Fruit fly (Drosophila melanogaster): Measurements from ENCODE around the gene CG46042.

CG46042 gene

DNA sequence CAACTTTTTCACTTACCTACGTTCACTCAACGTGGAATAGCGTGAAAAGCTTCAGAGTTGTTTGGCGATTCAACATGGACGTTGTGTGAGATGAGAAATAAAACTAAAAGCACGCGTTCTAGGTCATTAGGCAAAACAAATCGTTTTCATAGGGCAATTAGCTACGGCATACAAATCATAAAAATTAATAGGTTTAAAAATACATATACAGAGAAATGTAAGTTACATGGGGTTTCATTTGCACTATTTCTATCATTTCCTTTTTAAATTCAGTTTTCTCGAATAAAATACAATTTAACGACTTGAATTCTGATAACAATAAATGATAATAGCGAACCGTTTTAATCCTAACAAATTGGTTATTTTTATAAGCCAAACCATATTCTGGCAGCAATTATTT, at the start of gene CG46042:
TSS of gene CG46042 (minus strand) at position 101 of the 400 bp plus-strand sequence.
- TF ChIP-seq noc (tag; optimal IDR thresholded peaks at IDR 0.05): no peak

DNA sequence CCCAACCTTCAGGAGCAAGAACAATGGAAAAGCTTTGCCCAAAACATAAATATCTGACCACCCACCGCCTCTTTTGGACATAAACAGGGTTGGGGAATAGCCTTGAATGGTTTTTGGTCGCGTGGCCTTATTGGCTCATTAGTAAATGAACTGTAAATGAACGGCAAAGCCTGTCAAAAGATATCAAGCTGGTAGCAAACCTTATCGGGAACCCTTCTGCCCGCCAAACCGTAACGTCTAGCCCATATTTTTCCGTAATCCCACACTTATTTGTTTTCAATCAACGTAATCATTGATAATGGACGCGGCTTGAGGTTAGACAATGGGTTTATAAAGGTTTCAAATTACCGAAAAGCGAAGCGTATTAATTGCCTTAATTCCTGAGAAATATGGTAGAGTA, 43.2 kb upstream of the CG46042 start:
- no peak for TF ChIP-seq noc (tag; optimal IDR thresholded peaks at IDR 0.05)

DNA sequence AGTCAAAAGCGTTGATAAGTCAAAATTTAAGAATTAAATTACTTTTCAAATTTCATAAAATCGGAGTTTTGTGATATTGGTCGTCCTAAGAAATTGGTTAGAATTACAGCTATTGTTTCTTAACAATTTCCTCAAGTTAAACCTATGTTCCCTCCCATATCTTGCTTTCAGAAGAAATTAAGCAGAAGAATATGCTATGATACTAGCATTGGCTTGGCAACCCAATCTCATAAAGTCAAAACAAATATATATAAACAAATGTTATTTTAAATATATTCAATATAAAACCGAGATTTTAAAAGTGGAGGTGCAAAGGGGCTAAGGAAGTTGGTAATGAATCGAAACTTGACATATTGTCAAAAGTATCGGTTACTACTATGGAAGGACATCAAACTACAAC, 30.4 kb upstream of the CG46042 start, which contains the start of gene CG31213:
TSS of gene CG31213 (plus strand) at position 301 of the 400 bp plus-strand sequence.
- TF ChIP-seq noc (tag; optimal IDR thresholded peaks at IDR 0.05): no peak

DNA sequence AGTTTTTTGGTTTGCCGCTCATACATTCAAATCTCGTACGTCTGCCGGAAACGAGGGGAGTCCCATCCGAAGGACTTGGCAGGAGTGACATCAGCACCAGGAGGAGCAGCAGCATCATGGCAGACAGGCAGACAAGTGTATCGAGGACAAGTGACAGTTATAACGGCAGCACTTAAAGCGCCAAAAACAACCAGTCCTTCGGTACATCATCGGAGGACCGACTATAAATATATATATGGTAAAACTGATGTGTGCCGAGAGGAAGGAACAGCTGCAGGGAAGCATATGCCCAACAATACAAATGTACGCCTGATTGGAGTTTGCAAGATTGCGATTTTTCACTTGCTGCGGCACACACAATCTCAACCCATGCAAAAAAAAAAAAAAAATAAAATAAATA, 26.5 kb upstream of the CG46042 start:
- TF ChIP-seq noc (tag; optimal IDR thresholded peaks at IDR 0.05): no peak

DNA sequence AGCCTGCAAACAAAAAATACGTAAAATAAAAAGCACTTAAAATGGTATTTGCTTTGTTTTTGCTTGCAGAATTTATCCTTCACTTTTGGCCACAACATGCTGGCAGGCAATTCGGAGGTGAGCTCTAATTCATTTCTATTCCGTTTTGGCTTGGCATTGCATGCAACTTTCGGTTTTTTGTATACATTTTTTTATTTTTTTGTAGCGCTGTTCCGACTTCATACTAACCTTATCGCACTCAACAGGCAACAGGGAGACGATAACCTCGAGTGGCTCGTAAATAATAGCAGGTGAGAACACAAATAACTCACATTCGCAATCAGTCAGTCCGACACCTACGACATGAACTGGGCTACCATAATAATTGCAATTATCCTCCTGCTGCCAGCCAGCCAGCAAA, 5.9 kb upstream of the CG46042 start, which contains the start of gene CG4783:
TSS of gene CG4783 (plus strand) at position 301 of the 400 bp plus-strand sequence.
- TF ChIP-seq noc (tag; optimal IDR thresholded peaks at IDR 0.05): no peak

DNA sequence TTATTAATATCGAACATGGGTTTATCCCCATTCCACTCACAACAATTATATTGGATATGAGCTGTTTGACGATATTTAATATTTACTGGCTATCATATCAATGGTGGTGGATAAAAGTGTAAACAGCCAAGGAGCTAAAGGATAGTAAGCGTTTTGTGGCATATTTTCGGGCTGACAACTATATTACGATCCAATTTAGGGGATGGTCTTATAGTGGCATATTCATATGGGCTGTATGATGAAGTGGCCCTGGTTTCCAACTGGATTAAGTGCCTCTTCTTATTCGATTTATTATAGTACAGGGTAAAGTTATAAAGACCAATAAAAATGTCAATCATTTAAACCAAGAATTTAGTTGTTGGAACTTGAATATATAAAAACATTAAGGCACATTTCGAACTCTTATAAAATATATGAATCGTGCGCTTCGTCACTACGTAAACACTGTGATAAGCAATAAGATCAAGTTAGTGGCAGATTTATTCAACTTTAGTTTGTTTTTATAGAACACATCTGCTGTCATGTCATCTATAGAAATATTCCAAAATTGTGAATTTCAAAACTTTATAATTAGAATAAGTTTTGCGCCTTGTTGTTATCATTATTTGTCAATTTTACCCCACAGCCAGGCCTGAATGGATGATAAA, 3.1 kb downstream of the CG46042 start:
- no peak for TF ChIP-seq noc (tag; optimal IDR thresholded peaks at IDR 0.05)

DNA sequence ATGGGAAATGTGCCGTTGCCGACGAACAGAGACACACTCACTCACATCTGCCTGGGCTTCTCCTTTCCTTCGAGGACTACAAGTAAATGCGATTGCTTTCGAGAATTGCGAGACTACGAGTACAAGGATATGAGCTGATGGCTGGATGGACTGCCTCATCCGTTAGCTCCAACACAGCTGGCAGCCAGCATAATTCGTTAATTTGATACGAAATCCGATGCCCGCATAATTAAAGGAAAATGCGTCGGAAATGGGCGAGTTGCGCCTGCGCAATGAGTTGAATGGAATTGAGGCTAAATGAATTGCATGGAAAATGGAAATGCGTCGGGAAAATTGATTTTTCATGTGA, 6.5 kb downstream of the CG46042 start:
- no peak for TF ChIP-seq noc (tag; optimal IDR thresholded peaks at IDR 0.05)

DNA sequence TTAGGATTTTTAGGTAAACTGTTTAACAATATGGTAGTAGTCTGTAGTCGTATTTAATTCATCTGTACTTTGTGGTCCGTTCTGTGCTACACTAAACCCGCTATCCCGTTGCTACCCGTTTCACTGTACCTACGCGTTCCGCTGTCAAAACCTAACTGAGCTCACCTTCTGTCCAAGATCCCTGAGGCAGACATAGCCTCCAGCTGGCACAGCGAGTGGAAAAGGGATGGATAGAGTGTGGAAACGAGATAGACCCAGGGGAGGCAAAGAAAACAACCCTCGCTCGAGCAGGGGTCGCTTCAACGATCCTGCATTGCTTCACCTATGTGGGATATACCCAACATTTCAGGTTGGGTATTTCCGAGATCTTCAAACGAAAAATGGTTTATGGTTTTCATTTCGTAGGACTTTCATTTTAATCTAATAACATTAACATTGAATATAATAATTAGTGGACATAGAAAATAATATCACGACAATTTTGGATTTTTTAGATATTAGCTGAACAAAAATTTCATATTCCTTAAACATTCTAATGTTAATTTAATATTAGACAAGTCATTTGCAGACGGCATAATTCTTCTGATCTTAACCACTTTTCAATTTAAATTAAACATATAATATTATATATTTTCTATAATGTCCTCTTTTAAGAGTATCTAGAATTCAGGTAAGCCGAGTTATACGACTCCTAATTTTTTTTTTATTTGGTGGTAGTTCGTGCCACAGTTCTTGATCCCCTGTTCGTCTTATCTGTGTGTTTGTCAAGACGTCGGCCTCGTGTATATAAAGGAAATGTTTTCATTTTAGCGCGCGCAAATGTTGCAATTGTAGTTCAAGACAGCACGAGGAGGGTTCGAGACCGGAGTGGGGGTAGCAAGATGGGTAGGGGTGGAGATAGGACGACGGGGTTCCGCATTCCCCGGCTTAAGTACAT, 7.1 kb downstream of the CG46042 start, which contains the start of gene mira:
TSS of gene mira (minus strand) at position 281 of the 937 bp plus-strand sequence.
- no peak for TF ChIP-seq noc (tag; optimal IDR thresholded peaks at IDR 0.05)

DNA sequence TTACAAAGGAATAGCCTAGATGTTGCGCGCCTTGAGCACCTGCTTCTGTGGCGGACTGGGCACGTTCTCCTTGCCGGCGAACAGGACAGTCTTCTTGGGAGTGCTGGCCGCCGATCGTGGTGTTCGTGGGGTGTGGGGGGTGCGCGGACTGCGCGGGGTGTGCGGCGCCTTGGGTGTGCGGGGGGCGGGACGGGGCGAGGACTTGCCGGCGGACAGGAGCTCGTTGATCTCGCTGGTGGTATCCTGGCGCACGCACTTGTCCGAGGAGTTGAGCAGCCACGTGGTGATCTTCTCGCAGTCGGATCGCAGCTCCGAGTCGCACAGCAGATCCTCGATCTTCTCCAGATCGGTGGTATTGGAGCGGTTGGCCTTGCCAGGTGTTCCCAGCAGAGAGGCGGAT, 10.0 kb downstream of the CG46042 start:
- TF ChIP-seq noc (tag; optimal IDR thresholded peaks at IDR 0.05): no peak

DNA sequence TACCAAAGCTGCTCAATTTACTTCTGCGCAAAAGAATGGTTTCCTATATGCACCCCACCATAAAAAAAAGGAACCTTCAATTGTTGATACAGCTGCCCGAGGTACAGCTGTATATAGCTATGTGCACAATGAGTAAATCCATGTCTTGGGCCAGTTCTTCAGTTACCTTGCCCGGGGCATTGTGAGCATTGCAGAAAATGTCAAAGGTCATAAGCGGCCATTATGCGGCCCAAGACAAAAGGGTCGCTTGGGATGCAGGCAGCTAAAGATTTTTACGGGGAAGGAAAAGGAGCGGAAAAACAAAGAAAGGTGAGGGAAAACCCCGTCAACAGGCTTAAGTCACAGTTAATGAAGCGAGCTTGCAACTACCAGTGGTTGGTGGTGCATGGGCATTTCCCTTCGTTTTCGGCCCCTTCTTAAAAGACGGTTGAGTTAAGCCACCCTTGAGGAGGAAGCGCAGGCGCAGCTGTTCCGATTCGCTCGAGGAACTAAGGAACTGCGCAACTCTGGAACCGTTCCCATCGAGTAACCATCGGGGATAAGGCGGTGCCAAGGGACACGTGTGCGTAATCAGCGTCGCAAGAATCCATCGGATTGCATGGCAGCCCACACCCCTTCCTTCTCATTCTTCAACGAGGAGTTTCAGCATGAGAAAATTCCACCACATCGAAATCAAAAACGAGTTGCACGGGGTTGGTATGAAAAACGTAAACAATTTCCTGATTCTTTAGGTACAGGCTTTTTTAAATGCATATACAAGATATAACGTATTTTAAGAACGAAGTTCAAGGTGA, 11.1 kb downstream of the CG46042 start:
- no peak for TF ChIP-seq noc (tag; optimal IDR thresholded peaks at IDR 0.05)

DNA sequence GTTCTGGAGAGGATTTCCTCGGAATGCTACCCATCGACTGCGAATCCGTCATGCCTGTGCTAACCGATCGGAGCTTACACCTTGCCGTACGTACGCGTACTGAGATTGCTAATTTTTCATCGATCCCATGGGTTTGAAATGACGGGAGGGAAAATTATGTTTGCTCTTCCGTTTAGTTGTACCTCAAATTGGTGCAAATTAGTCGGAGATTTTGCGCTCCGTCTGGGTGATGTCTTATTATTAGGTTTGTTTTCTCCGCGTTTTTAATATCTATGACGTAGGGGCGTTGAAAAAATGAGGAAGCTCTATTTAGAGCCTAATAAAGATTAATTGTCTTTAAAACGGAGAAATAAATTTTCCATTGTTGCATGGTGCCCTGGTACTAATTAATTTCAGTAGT, 13.7 kb downstream of the CG46042 start, which contains the start of gene CG4459:
TSS of gene CG4459 (minus strand) at position 101 of the 400 bp plus-strand sequence.
- TF ChIP-seq noc (tag; optimal IDR thresholded peaks at IDR 0.05): no peak

DNA sequence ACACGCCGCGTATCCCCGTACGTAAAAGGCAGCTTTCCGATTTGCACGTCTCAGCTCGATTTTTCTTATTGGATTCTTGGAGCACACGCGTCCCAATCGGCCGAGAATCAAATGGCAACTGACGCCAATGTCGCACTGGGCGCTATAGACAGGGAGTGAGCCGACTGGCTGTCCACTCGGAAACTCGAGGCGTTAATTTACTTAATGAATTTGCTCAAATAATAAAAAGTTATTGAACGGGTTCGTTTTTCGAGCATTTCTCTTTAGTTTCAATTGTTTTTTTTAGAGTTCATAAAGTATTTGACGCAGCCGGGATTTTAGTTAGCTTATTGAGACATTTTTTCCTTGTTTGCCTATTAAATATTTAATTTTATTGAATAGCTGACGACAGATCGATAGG, 16.9 kb downstream of the CG46042 start, which contains the start of gene CG4462:
TSS of gene CG4462 (minus strand) at position 101 of the 400 bp plus-strand sequence.
- no peak for TF ChIP-seq noc (tag; optimal IDR thresholded peaks at IDR 0.05)

DNA sequence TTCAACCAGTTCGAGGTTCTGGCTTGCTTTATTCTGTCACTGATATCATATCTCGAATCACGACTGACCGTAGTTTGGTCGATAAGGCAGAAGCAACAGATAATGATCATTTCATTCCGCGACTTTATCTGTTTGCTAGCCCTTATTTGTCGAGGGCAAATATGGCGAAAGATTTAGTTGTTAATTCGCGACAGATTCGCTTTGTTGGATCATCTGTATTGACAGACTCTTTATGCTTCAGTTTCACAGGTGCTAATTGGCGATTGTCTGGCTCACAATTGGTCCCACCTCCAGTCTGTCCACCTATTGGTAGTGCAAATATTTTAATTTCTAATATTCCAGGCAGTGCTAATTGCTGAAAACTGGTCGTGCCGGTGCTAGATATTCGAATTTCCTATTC, 17.9 kb downstream of the CG46042 start:
- peak; percentile 65 for TF ChIP-seq noc (tag; optimal IDR thresholded peaks at IDR 0.05)

DNA sequence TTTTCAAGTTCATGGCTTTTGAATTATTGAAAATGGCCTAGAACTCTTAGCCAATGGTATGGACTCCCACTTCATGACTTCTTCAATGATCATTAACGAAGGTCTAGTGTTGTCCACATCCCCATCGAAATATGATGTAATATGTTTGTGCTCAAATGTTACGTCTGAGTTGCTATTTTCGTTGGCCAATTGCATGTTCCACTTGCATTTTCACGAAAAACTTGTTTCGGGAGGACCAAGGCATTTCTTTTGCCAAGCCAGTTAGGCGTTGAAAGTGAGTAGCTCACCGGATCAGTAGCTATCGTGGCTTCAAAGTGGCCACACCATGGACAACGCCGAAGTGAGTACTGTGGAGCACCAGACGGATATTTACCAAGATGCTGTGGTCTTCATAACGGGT, 24.0 kb downstream of the CG46042 start, which contains the start of gene CG4770:
TSS of gene CG4770 (plus strand) at position 301 of the 400 bp plus-strand sequence.
- TF ChIP-seq noc (tag; optimal IDR thresholded peaks at IDR 0.05): no peak

DNA sequence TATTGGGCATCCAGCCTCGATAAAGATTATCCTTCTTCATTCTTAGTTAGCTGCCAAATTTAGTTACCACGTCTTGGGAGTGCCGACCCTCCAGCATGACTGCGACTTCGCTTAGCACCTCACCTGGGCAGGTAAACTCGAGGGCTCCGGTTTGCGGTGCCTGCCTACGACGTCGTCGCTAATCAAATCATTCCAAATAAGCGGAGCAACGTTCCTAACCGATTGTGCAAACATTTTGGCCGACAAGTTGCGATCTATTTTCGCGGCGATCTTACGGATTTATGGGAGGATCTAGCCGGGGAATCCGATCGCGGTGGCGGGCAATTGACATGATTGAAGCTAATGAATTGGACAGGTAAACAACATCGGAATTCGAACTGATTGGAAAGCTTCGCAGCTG, 24.5 kb downstream of the CG46042 start, which contains the start of gene CG4465:
TSS of gene CG4465 (minus strand) at position 101 of the 400 bp plus-strand sequence.
- no peak for TF ChIP-seq noc (tag; optimal IDR thresholded peaks at IDR 0.05)

DNA sequence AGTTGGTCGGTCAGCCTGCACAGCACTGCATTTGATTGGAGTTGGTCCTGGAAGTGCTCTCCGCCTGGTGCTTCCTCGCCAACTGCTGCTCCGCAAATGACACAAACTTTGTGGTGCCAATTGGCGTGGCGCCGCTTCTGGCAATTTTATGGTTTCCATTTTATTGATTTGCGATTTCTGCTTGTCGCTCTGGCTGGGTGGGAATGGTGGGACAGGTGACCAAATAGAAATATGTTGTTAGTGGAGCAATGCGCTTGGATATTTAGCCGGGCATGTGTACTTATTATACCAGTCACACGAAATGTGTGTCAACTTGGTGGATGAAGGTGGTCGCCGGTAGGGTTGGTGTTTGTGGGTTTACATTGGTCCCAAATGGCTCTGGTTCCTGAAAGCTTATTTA, 26.9 kb downstream of the CG46042 start, which contains the start of the genes Xport-A and Xport-B:
TSS of gene Xport-A (minus strand) at position 101 of the 400 bp plus-strand sequence.
TSS of gene Xport-B (minus strand) at position 101 of the 400 bp plus-strand sequence.
- TF ChIP-seq noc (tag; optimal IDR thresholded peaks at IDR 0.05): no peak
